Fruit fly (Drosophila melanogaster): ENCODE data around the gene CG3285.

DNA sequence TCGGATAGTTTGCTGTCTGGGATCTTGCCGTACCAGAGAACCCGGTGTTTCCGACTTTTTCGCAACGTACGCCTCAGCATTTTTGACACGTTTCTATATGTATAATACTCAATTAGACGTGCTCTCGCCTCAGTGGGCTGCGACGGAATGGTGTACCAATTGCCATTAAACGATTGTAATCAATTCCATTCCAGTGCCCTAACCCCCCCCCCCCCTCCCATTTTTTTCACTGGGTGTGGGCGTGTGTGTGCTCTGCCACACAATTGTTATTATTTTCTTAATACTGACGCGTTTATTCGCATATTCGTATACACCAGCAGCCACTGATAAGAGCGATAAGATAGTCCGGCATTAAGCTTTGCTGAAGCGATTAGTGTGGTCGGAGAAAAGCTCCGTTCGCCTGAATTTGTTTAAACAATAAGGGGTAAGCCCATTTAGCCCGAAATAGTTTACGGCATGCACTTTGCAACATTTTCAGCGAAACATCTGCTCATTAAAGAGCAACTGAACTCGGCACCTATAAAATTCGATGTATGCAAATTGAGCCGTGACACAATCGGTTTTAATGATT is 38.4 kb downstream of the CG3285 start:
- no peak for TF ChIP-seq EcR (GFP tag; optimal IDR thresholded peaks at IDR 0.05)
- no peak for TF ChIP-seq pan (optimal IDR thresholded peaks at IDR 0.05)
- TF ChIP-seq Dll (optimal IDR thresholded peaks at IDR 0.05): no peak
- TF ChIP-seq usp (GFP tag; optimal IDR thresholded peaks at IDR 0.05): no peak

Measured in whole organism.